Worm (Caenorhabditis elegans) whole organism, young adult: ENCODE results near the gene F26F12.3.

Source experiments
- B0019.2 ChIP-seq: fragments of 200-800 bp; sonication (Bioruptor generic); conservative IDR thresholded peaks from 2 replicates; pipeline ENCODE4 v1.3.6; 2022; ENCODE audit warnings: missing genetic modification reagents, missing genetic modification characterization, missing compliant biosample characterization
- B0261.1 ChIP-seq: sonication (generic microtip); optimal IDR thresholded peaks from 2 replicates; lab custom pipeline; 2016; ENCODE audit warnings: mild to moderate bottlenecking, missing genetic modification characterization, moderate library complexity, missing compliant biosample characterization
- B0336.3 ChIP-seq: fragments of 200-800 bp; sonication (Bioruptor generic); IDR thresholded peaks from 2 replicates; pipeline ENCODE4 v1.3.6; 2022; ENCODE audit warnings: missing genetic modification characterization, missing compliant biosample characterization
- F49E8.2 ChIP-seq: sonication (generic microtip); optimal IDR thresholded peaks from 3 replicates; lab custom pipeline; 2017; ENCODE audit warnings: missing genetic modification characterization, mild to moderate bottlenecking, missing compliant biosample characterization, antibody characterized with exemption, moderate library complexity; ENCODE audit not compliant: insufficient read depth
- F52B5.7 ChIP-seq: sonication (generic microtip); optimal IDR thresholded peaks from 2 replicates; lab custom pipeline; 2016; ENCODE audit warnings: mild to moderate bottlenecking, missing genetic modification characterization, missing compliant biosample characterization
- F55B11.4 ChIP-seq: sonication (generic microtip); optimal IDR thresholded peaks from 2 replicates; lab custom pipeline; 2016; ENCODE audit warnings: missing compliant biosample characterization, missing genetic modification characterization, borderline replicate concordance; ENCODE audit not compliant: insufficient read depth
- F57A8.1 ChIP-seq: fragments of 200-800 bp; sonication (Bioruptor generic); optimal IDR thresholded peaks from 2 replicates; lab custom pipeline; 2018; ENCODE audit warnings: mild to moderate bottlenecking, missing genetic modification characterization, moderate library complexity, missing compliant biosample characterization
- Y53G8AR.9 ChIP-seq: fragments of 200-800 bp; sonication (Bioruptor generic); conservative IDR thresholded peaks from 2 replicates; pipeline ENCODE4 v1.3.6; 2022; ENCODE audit warnings: missing genetic modification reagents, missing genetic modification characterization, missing compliant biosample characterization
- Y56A3A.18 ChIP-seq: fragments of 200-800 bp; sonication (Bioruptor generic); IDR thresholded peaks from 2 replicates; pipeline ENCODE4 v1.3.6; 2022; ENCODE audit warnings: missing genetic modification reagents, missing genetic modification characterization, missing compliant biosample characterization
- Y67H2A.10 ChIP-seq: fragments of 200-800 bp; sonication (Bioruptor generic); conservative IDR thresholded peaks from 2 replicates; pipeline ENCODE4 v1.3.6; 2022; ENCODE audit warnings: missing genetic modification reagents, missing genetic modification characterization, missing compliant biosample characterization
- Y95B8A.8 ChIP-seq: fragments of 200-800 bp; sonication (Bioruptor generic); IDR thresholded peaks from 2 replicates; pipeline ENCODE4 v1.3.6; 2022; ENCODE audit warnings: missing genetic modification reagents, missing genetic modification characterization, missing compliant biosample characterization
- ZK185.1 ChIP-seq: sonication (generic microtip); optimal IDR thresholded peaks from 2 replicates; lab custom pipeline; 2016; ENCODE audit warnings: mild to moderate bottlenecking, missing genetic modification characterization, missing compliant biosample characterization; ENCODE audit not compliant: poor library complexity, severe bottlenecking
- akir-1 ChIP-seq: fragments of 200-800 bp; sonication (Bioruptor generic); optimal IDR thresholded peaks from 2 replicates; lab custom pipeline; 2018; ENCODE audit warnings: mild to moderate bottlenecking, missing genetic modification characterization, moderate library complexity, missing compliant biosample characterization
- bed-1 ChIP-seq: fragments of 200-800 bp; sonication (Bioruptor generic); IDR thresholded peaks from 2 replicates; pipeline ENCODE4 v1.3.6; 2022; ENCODE audit warnings: missing genetic modification reagents, missing genetic modification characterization, missing compliant biosample characterization
- bed-2 ChIP-seq: fragments of 200-800 bp; sonication (Bioruptor generic); IDR thresholded peaks from 2 replicates; pipeline ENCODE4 v1.3.6; 2022; ENCODE audit warnings: missing genetic modification reagents, missing genetic modification characterization, missing compliant biosample characterization
- cebp-1 ChIP-seq, 2 experiments: fragments of 200-800 bp in 1 of 2; sonication (Bioruptor generic) in 1 of 2; sonication (generic microtip) in 1 of 2; IDR thresholded peaks in 1 of 2; optimal IDR thresholded peaks in 1 of 2; 2 replicates each; pipeline versions ENCODE4 v1.3.6 to Lab custom; 2017 to 2022; ENCODE audit warnings: missing compliant biosample characterization in 2 of 2, missing genetic modification characterization in 2 of 2, mild to moderate bottlenecking in 1 of 2, missing genetic modification reagents in 1 of 2, moderate library complexity in 1 of 2
- ceh-58 ChIP-seq: fragments of 200-800 bp; sonication (Bioruptor generic); IDR thresholded peaks from 2 replicates; pipeline ENCODE4 v1.3.6; 2022; ENCODE audit warnings: missing genetic modification characterization, missing compliant biosample characterization
- ceh-79 ChIP-seq: sonication (generic microtip); optimal IDR thresholded peaks from 2 replicates; lab custom pipeline; 2017; ENCODE audit warnings: mild to moderate bottlenecking, missing genetic modification characterization, missing compliant biosample characterization
- dpl-1 ChIP-seq: fragments of 150-350 bp; optimal IDR thresholded peaks from 2 replicates; lab custom pipeline; 2014; ENCODE audit warnings: missing biosample characterization, missing genetic modification reagents, missing genetic modification characterization
- efl-1 ChIP-seq: fragments of 150-350 bp; optimal IDR thresholded peaks from 2 replicates; lab custom pipeline; 2014; ENCODE audit warnings: missing biosample characterization, missing genetic modification reagents, missing genetic modification characterization
- egl-44 ChIP-seq: fragments of 200-800 bp; sonication (Bioruptor generic); IDR thresholded peaks from 2 replicates; pipeline ENCODE4 v1.3.6; 2022; ENCODE audit warnings: missing genetic modification reagents, missing genetic modification characterization, missing compliant biosample characterization
- egrh-3 ChIP-seq: fragments of 200-800 bp; sonication (Bioruptor generic); IDR thresholded peaks from 2 replicates; pipeline ENCODE4 v1.3.6; 2022; ENCODE audit warnings: missing genetic modification reagents, missing genetic modification characterization, missing compliant biosample characterization
- ekl-4 ChIP-seq: fragments of 200-800 bp; sonication (Bioruptor generic); IDR thresholded peaks from 2 replicates; pipeline ENCODE4 v1.3.6; 2022; ENCODE audit warnings: missing genetic modification reagents, missing genetic modification characterization, missing compliant biosample characterization
- him-1 ChIP-seq: sonication (generic microtip); optimal IDR thresholded peaks from 2 replicates; lab custom pipeline; 2016; ENCODE audit warnings: missing genotype, missing genetic modification reagents, missing genetic modification characterization, missing compliant biosample characterization
- hlh-12 ChIP-seq: sonication (generic microtip); optimal IDR thresholded peaks from 2 replicates; lab custom pipeline; 2016; ENCODE audit warnings: missing genetic modification characterization, missing compliant biosample characterization
- hlh-26 ChIP-seq: fragments of 200-800 bp; sonication (Bioruptor generic); conservative IDR thresholded peaks from 2 replicates; pipeline ENCODE4 v1.3.6; 2022; ENCODE audit warnings: missing genetic modification reagents, missing genetic modification characterization, missing compliant biosample characterization
- hmg-1.2 ChIP-seq: fragments of 200-800 bp; sonication (Bioruptor generic); IDR thresholded peaks from 2 replicates; pipeline ENCODE4 v1.3.6; 2022; ENCODE audit warnings: missing genetic modification reagents, missing genetic modification characterization, missing compliant biosample characterization
- hsf-1 ChIP-seq: fragments of 200-800 bp; sonication (Bioruptor generic); IDR thresholded peaks from 2 replicates; pipeline ENCODE4 v1.3.6; 2022; ENCODE audit warnings: missing genetic modification reagents, missing genetic modification characterization, missing compliant biosample characterization
- lag-1 ChIP-seq: fragments of 200-800 bp; sonication (Bioruptor generic); IDR thresholded peaks from 2 replicates; pipeline ENCODE4 v1.3.6; 2022; ENCODE audit warnings: missing genetic modification reagents, missing genetic modification characterization, missing compliant biosample characterization
- lin-40 ChIP-seq: sonication (generic microtip); optimal IDR thresholded peaks from 2 replicates; lab custom pipeline; 2016; ENCODE audit warnings: missing genetic modification characterization, mild to moderate bottlenecking, missing compliant biosample characterization, missing genotype, missing genetic modification reagents
- lsl-1 ChIP-seq: fragments of 200-800 bp; sonication (Bioruptor generic); optimal IDR thresholded peaks from 2 replicates; lab custom pipeline; 2018; ENCODE audit warnings: mild to moderate bottlenecking, missing genetic modification characterization, moderate library complexity, missing compliant biosample characterization
- madf-3 ChIP-seq: fragments of 200-800 bp; sonication (Bioruptor generic); IDR thresholded peaks from 2 replicates; pipeline ENCODE4 v1.3.6; 2022; ENCODE audit warnings: missing genetic modification reagents, missing genetic modification characterization, missing compliant biosample characterization
- mxl-1 ChIP-seq: sonication (generic microtip); optimal IDR thresholded peaks from 2 replicates; lab custom pipeline; 2016; ENCODE audit warnings: missing genetic modification characterization, missing compliant biosample characterization
- nfya-1 ChIP-seq: sonication (generic microtip); optimal IDR thresholded peaks from 2 replicates; lab custom pipeline; 2017; ENCODE audit warnings: antibody characterized with exemption, missing compliant biosample characterization, missing genetic modification characterization, borderline replicate concordance; ENCODE audit not compliant: insufficient read depth
- nfyb-1 ChIP-seq: fragments of 200-800 bp; sonication (Bioruptor generic); IDR thresholded peaks from 2 replicates; pipeline ENCODE4 v1.3.6; 2022; ENCODE audit warnings: missing genetic modification reagents, missing genetic modification characterization, missing compliant biosample characterization
- nhr-80 ChIP-seq: sonication (generic microtip); optimal IDR thresholded peaks from 2 replicates; lab custom pipeline; 2016; ENCODE audit warnings: missing genetic modification characterization, missing compliant biosample characterization
- nhr-90 ChIP-seq: sonication (generic microtip); optimal IDR thresholded peaks from 2 replicates; lab custom pipeline; 2016; ENCODE audit warnings: missing genotype, mild to moderate bottlenecking, missing genetic modification characterization, missing compliant biosample characterization
- repo-1 ChIP-seq: sonication (generic microtip); optimal IDR thresholded peaks from 2 replicates; lab custom pipeline; 2017; ENCODE audit warnings: mild to moderate bottlenecking, missing genetic modification characterization, missing compliant biosample characterization
- rpc-1 ChIP-seq, 2 experiments: fragments of 150-350 bp in 1 of 2; sonication (generic microtip) in 1 of 2; optimal IDR thresholded peaks; 2 replicates each; lab custom pipeline; 2014 to 2018; ENCODE audit warnings: missing biosample characterization in 1 of 2, missing genetic modification characterization in 1 of 2, missing genetic modification reagents in 1 of 2, missing genotype in 1 of 2
- sea-2 ChIP-seq: fragments of 200-800 bp; sonication (Bioruptor generic); IDR thresholded peaks from 2 replicates; pipeline ENCODE4 v1.3.6; 2022; ENCODE audit warnings: missing genetic modification characterization, missing compliant biosample characterization
- sptf-2 ChIP-seq: fragments of 200-800 bp; sonication (Bioruptor generic); optimal IDR thresholded peaks from 2 replicates; lab custom pipeline; 2018; ENCODE audit warnings: mild to moderate bottlenecking, missing genetic modification characterization, missing compliant biosample characterization
- zim-3 ChIP-seq: sonication (generic microtip); optimal IDR thresholded peaks from 2 replicates; lab custom pipeline; 2017; ENCODE audit warnings: mild to moderate bottlenecking, missing genetic modification characterization, moderate library complexity, missing compliant biosample characterization
- ztf-26 ChIP-seq: sonication (generic microtip); optimal IDR thresholded peaks from 2 replicates; lab custom pipeline; 2017; ENCODE audit warnings: missing genetic modification characterization, missing compliant biosample characterization
- ztf-28 ChIP-seq: fragments of 200-800 bp; sonication (Bioruptor generic); IDR thresholded peaks from 2 replicates; pipeline ENCODE4 v1.3.6; 2022; ENCODE audit warnings: missing genetic modification reagents, missing genetic modification characterization, missing compliant biosample characterization
- ztf-6 ChIP-seq: fragments of 200-800 bp; sonication (Bioruptor generic); IDR thresholded peaks from 2 replicates; pipeline ENCODE4 v1.3.6; 2022; ENCODE audit warnings: missing genetic modification reagents, missing genetic modification characterization, missing compliant biosample characterization

The F26F12.3 gene

DNA sequence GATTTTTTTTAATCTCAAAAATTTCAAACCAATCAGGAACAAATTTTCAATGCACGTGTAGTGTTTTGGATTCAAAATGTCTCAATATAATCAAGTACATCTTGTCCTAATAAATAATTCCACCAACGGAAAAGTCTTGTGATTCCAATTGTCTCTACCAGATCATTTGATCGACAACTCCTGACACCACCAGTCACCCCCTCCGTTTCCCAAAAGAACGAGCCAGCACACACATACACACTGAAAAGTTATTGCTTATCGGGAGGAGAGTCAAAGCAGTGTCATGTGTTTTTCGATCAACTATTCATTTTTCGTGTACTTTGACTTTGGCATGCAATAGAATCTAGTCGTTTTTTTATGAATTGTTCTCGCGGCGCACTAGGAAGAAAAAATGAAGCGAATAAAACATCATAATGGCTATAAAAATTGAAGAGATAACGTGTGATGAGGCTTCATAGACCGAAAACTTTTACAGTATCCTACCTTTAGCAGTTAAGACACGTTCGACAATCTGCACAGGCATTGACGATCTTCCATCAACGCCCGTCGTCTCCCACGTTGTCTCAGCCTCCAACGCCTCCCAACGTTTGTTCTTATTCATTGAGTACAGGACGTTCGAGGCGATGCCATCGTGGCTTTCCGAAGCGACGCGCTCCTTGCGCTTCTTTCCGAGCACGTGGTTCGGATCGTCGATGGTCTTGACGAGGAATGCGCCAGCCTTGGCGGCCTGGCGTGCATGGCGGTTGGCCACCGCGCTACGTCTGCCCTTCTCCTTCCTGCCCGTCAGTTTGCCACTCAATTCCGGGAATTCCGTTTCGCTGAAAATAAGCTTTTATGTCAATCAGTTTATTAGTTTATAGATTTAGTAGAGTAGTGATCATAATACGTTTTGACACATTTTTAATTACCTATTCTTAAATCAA, 1.8 kb downstream of the F26F12.3 start (continued):
- no peak for TF ChIP-seq sea-2 (GFP tag; lab: Robert Waterston, UW)
- TF ChIP-seq lag-1, result 0 out of 2 replicates have a peak, but pooled peaks have one; percentile 31
- no peak for TF ChIP-seq nfyb-1 (GFP tag; lab: Robert Waterston, UW)
- TF ChIP-seq ztf-28, result 0 out of 2 replicates have a peak, but pooled peaks have one; percentile 77
- no peak for TF ChIP-seq Y56A3A.18 (GFP tag; lab: Robert Waterston, UW)
- TF ChIP-seq B0019.2 (GFP tag; lab: Robert Waterston, UW), result no peak
- TF ChIP-seq F55B11.4 (tag; lab: Kevin White, UChicago), result no peak
- no peak for TF ChIP-seq bed-2 (GFP tag; lab: Robert Waterston, UW)
- TF ChIP-seq sptf-2, result no peak
- TF ChIP-seq ztf-26, result no peak
- peak; percentile 60; the same call in 1 of the 2 replicates for TF ChIP-seq egl-44 (GFP tag; lab: Robert Waterston, UW)
- TF ChIP-seq lin-40 (tag; lab: Kevin White, UChicago), result no peak
- TF ChIP-seq hlh-12, result no peak
- no peak for TF ChIP-seq dpl-1 (GFP tag; lab: Kevin White, UChicago)
- peak; percentile 81; the same call in 1 of the 2 replicates for TF ChIP-seq Y95B8A.8 (GFP tag; lab: Robert Waterston, UW)
- TF ChIP-seq repo-1, result peak; percentile 6
- no peak for TF ChIP-seq B0261.1 (tag; lab: Kevin White, UChicago)
- TF ChIP-seq nfya-1, result no peak
- no peak for TF ChIP-seq lsl-1 (GFP tag; lab: Kevin White, UChicago)
- TF ChIP-seq F49E8.2, result no peak
- no peak for TF ChIP-seq zim-3 (tag; lab: Kevin White, UChicago)
- no peak for TF ChIP-seq bed-1 (GFP tag; lab: Robert Waterston, UW)
- no peak for TF ChIP-seq hlh-26 (GFP tag; lab: Robert Waterston, UW)
- TF ChIP-seq hsf-1 (GFP tag; lab: Robert Waterston, UW), result no peak
- TF ChIP-seq ZK185.1, result no peak
- TF ChIP-seq ceh-79, result no peak
- TF ChIP-seq nhr-90 (tag; lab: Kevin White, UChicago), result no peak
- TF ChIP-seq mxl-1, result no peak
- TF ChIP-seq akir-1 (GFP tag; lab: Kevin White, UChicago), result no peak
- no peak for TF ChIP-seq rpc-1 (optimal IDR thresholded peaks at IDR 0.05; lab: Kevin White, UChicago)
- TF ChIP-seq rpc-1 (tag; optimal IDR thresholded peaks at IDR 0.05; lab: Kevin White, UChicago), result no peak
- TF ChIP-seq F57A8.1 (GFP tag; lab: Kevin White, UChicago), result no peak
- TF ChIP-seq ztf-6 (GFP tag; lab: Robert Waterston, UW), result no peak
- no peak for TF ChIP-seq him-1 (tag; lab: Kevin White, UChicago)
- 0 out of 2 replicates have a peak, but pooled peaks have one; percentile 5 for TF ChIP-seq ceh-58

DNA sequence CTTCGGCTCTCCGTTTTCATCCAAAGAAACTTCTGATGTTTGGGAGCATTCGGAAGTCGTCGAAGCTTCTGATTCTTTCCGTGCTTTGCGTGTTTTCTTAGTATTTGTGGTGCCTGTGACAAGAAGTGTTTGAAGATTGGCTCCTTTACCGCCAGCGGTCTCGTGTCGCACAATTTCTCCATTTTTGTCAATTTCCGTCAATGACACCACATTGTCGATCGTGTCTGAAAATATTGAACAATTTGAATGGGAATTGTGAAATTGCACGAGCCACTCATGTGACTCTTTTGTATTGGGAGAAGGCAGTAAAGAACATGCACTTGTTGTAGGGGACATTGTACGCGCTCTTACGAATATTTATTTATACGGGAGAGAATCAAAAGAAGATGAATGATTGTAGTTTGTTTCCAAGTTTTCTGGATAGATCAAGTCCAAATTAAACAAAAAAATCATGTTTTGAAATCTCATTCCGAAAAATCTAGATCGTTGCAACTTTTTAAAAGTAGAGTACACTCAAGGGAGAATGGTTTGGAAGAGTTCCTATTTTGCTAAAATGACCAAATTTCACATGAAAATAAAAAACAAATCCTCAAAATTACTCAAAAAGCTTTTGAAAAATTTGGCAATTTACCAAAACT, 2.9 kb downstream of the F26F12.3 start:
- peak; percentile 64; the same call in 1 of the 2 replicates for TF ChIP-seq Y95B8A.8 (GFP tag; lab: Robert Waterston, UW)
- TF ChIP-seq sea-2 (GFP tag; lab: Robert Waterston, UW), result 0 out of 2 replicates have a peak, but pooled peaks have one; percentile 73
- TF ChIP-seq B0336.3 (GFP tag; lab: Robert Waterston, UW), result peak; percentile 59; the same call in 1 of the 2 replicates
- peak; percentile 74 for TF ChIP-seq cebp-1 (GFP tag; IDR thresholded peaks at IDR 0.05; lab: Robert Waterston, UW)
- peak; percentile 82 for TF ChIP-seq cebp-1 (tag; optimal IDR thresholded peaks at IDR 0.05; lab: Kevin White, UChicago)
- 0 out of 2 replicates have a peak, but pooled peaks have one; percentile 3 for TF ChIP-seq hmg-1.2 (GFP tag; lab: Robert Waterston, UW)
- TF ChIP-seq madf-3 (GFP tag; lab: Robert Waterston, UW), result peak; percentile 33; the same call in 1 of the 2 replicates
- TF ChIP-seq F52B5.7 (tag; lab: Kevin White, UChicago), result peak; percentile 50
- TF ChIP-seq egrh-3 (GFP tag; lab: Robert Waterston, UW), result 0 out of 2 replicates have a peak, but pooled peaks have one; percentile 5
- no peak for TF ChIP-seq Y67H2A.10
- TF ChIP-seq ekl-4 (GFP tag; lab: Robert Waterston, UW), result 0 out of 2 replicates have a peak, but pooled peaks have one; percentile 29
- no peak for TF ChIP-seq ceh-79
- TF ChIP-seq nhr-80 (tag; lab: Kevin White, UChicago), result peak; percentile 9
- TF ChIP-seq efl-1, result no peak
- peak; percentile 67 for TF ChIP-seq nfyb-1 (GFP tag; lab: Robert Waterston, UW)
- peak; percentile 59; the same call in 1 of the 2 replicates for TF ChIP-seq Y53G8AR.9 (GFP tag; lab: Robert Waterston, UW)
